Fruit fly (Drosophila melanogaster) whole organism, embryonic: ENCODE data around the gene CG45002.

ENCODE experiments used
- ATbp ChIP-seq: fragments of 200-800 bp; sonication (Bioruptor generic); optimal IDR thresholded peaks from 2 replicates; lab custom pipeline; 2017; ENCODE audit warnings: missing biosample characterization, mild to moderate bottlenecking, missing genetic modification characterization, missing genetic modification reagents
- Antp ChIP-seq: fragments of 200-800 bp; sonication (Bioruptor generic); optimal IDR thresholded peaks from 3 replicates; lab custom pipeline; 2016; ENCODE audit warnings: missing biosample characterization, missing genetic modification characterization
- CG10267 ChIP-seq: fragments of 200-800 bp; sonication (Bioruptor generic); optimal IDR thresholded peaks from 2 replicates; lab custom pipeline; 2018; ENCODE audit warnings: missing biosample characterization, mild to moderate bottlenecking, missing genetic modification characterization, moderate library complexity
- CG10654 ChIP-seq: fragments of 200-800 bp; sonication (Bioruptor generic); optimal IDR thresholded peaks from 2 replicates; lab custom pipeline; 2016; ENCODE audit warnings: missing biosample characterization, missing genetic modification characterization
- CG10959 ChIP-seq: fragments of 200-800 bp; sonication (Bioruptor generic); IDR thresholded peaks from 2 replicates; pipeline ENCODE4 v1.3.6; 2022; ENCODE audit warnings: missing biosample characterization, missing genetic modification characterization
- CG11093 ChIP-seq: fragments of 200-800 bp; sonication (Bioruptor generic); IDR thresholded peaks from 3 replicates; pipeline ENCODE4 v1.3.6; 2022; ENCODE audit warnings: missing biosample characterization, missing genetic modification characterization
- CG14014 ChIP-seq: fragments of 200-800 bp; sonication (Bioruptor generic); IDR thresholded peaks from 2 replicates; pipeline ENCODE4 v1.3.6; 2022; ENCODE audit warnings: missing biosample characterization, missing genetic modification characterization
- CG1602 ChIP-seq: fragments of 200-800 bp; sonication (Bioruptor generic); optimal IDR thresholded peaks from 3 replicates; lab custom pipeline; 2016; ENCODE audit warnings: missing biosample characterization, missing genetic modification characterization
- CG17912 ChIP-seq: fragments of 200-800 bp; sonication (Bioruptor generic); optimal IDR thresholded peaks from 2 replicates; lab custom pipeline; 2018; ENCODE audit warnings: missing biosample characterization, mild to moderate bottlenecking, missing genetic modification characterization
- CG2712 ChIP-seq: fragments of 200-800 bp; optimal IDR thresholded peaks from 3 replicates; lab custom pipeline; 2019; ENCODE audit warnings: missing biosample characterization, mild to moderate bottlenecking, missing genetic modification characterization, moderate library complexity
- CG31441 ChIP-seq: fragments of 200-800 bp; sonication (Bioruptor generic); IDR thresholded peaks from 2 replicates; pipeline ENCODE4 v1.3.6; 2022; ENCODE audit warnings: missing biosample characterization, missing genetic modification characterization
- CG3407 ChIP-seq: fragments of 200-800 bp; sonication (Bioruptor generic); optimal IDR thresholded peaks from 2 replicates; lab custom pipeline; 2018; ENCODE audit warnings: missing biosample characterization, mild to moderate bottlenecking, missing genetic modification characterization
- CG3847 ChIP-seq: fragments of 200-800 bp; sonication (Bioruptor generic); IDR thresholded peaks from 2 replicates; pipeline ENCODE4 v1.3.6; 2022; ENCODE audit warnings: missing biosample characterization, missing genetic modification characterization
- CG4282 ChIP-seq: fragments of 200-800 bp; sonication (Bioruptor generic); optimal IDR thresholded peaks from 2 replicates; lab custom pipeline; 2016; ENCODE audit warnings: missing biosample characterization, missing genetic modification characterization
- CG4360 ChIP-seq: fragments of 200-800 bp; sonication (Bioruptor generic); IDR thresholded peaks from 2 replicates; pipeline ENCODE4 v1.3.6; 2022; ENCODE audit warnings: missing biosample characterization, missing genetic modification characterization
- CG5245 ChIP-seq: fragments of 200-800 bp; sonication (Bioruptor generic); optimal IDR thresholded peaks from 3 replicates; lab custom pipeline; 2016; ENCODE audit warnings: missing biosample characterization, missing genetic modification characterization
- CG6175 ChIP-seq: fragments of 200-800 bp; sonication (Bioruptor generic); IDR thresholded peaks from 3 replicates; pipeline ENCODE4 v1.3.6; 2022; ENCODE audit warnings: missing biosample characterization, missing genetic modification characterization
- CG6689 ChIP-seq: fragments of 200-800 bp; sonication (Bioruptor generic); IDR thresholded peaks from 2 replicates; pipeline ENCODE4 v1.3.6; 2022; ENCODE audit warnings: missing biosample characterization, missing genetic modification characterization
- CG7745 ChIP-seq: fragments of 200-800 bp; sonication (Bioruptor generic); optimal IDR thresholded peaks from 2 replicates; lab custom pipeline; 2018; ENCODE audit warnings: missing biosample characterization, mild to moderate bottlenecking, missing genetic modification characterization, moderate library complexity
- CG8924 ChIP-seq: fragments of 200-800 bp; optimal IDR thresholded peaks from 3 replicates; lab custom pipeline; 2019; ENCODE audit warnings: missing biosample characterization, mild to moderate bottlenecking, missing genetic modification characterization, moderate library complexity
- D ChIP-seq, 2 experiments: fragments of 200-800 bp in 1 of 2; fragments of >200 bp in 1 of 2; sonication (Bioruptor generic) in 1 of 2; optimal IDR thresholded peaks; 2 replicates in 1 of 2; 3 replicates in 1 of 2; lab custom pipeline; 2017; ENCODE audit warnings: mild to moderate bottlenecking in 1 of 2, missing biosample characterization in 1 of 2, missing genetic modification characterization in 1 of 2, missing genetic modification reagents in 1 of 2
- D19A ChIP-seq: fragments of 200-800 bp; optimal IDR thresholded peaks from 3 replicates; lab custom pipeline; 2019; ENCODE audit warnings: missing biosample characterization, mild to moderate bottlenecking, missing genetic modification characterization, moderate library complexity
- Drgx ChIP-seq: fragments of 200-800 bp; sonication (Bioruptor generic); IDR thresholded peaks from 2 replicates; pipeline ENCODE4 v1.3.6; 2022; ENCODE audit warnings: missing biosample characterization, missing genetic modification characterization
- Fer3 ChIP-seq: fragments of 200-800 bp; sonication (Bioruptor generic); optimal IDR thresholded peaks from 2 replicates; lab custom pipeline; 2018; ENCODE audit warnings: missing biosample characterization, mild to moderate bottlenecking, missing genetic modification characterization, moderate library complexity
- GATAe ChIP-seq: fragments of 200-800 bp; sonication (Bioruptor generic); conservative IDR thresholded peaks from 2 replicates; pipeline ENCODE4 v1.3.6; 2022; ENCODE audit warnings: missing biosample characterization, missing genetic modification characterization
- HLH3B ChIP-seq: fragments of 200-800 bp; sonication (Bioruptor generic); IDR thresholded peaks from 2 replicates; pipeline ENCODE4 v1.3.6; 2022; ENCODE audit warnings: missing biosample characterization, missing genetic modification characterization
- TFAM ChIP-seq: fragments of 200-800 bp; sonication (Bioruptor generic); optimal IDR thresholded peaks from 2 replicates; lab custom pipeline; 2017; ENCODE audit warnings: missing biosample characterization, missing genetic modification characterization, inconsistent platforms
- YL-1 ChIP-seq: fragments of 200-800 bp; sonication (Bioruptor generic); optimal IDR thresholded peaks from 3 replicates; lab custom pipeline; 2017; ENCODE audit warnings: missing biosample characterization, mild to moderate bottlenecking, missing genetic modification characterization
- cg ChIP-seq: fragments of 200-800 bp; sonication (Bioruptor generic); optimal IDR thresholded peaks from 3 replicates; lab custom pipeline; 2019; ENCODE audit warnings: missing biosample characterization, mild to moderate bottlenecking, missing genetic modification characterization, moderate library complexity
- chm ChIP-seq: fragments of 200-800 bp; sonication (Bioruptor generic); IDR thresholded peaks from 2 replicates; pipeline ENCODE4 v1.3.6; 2022; ENCODE audit warnings: missing biosample characterization, missing genetic modification characterization
- crc ChIP-seq: fragments of 200-800 bp; sonication (Bioruptor generic); optimal IDR thresholded peaks from 2 replicates; lab custom pipeline; 2016; ENCODE audit warnings: missing biosample characterization, missing genetic modification characterization
- crol ChIP-seq: fragments of 200-800 bp; sonication (Bioruptor generic); IDR thresholded peaks from 2 replicates; pipeline ENCODE4 v1.3.6; 2022; ENCODE audit warnings: missing biosample characterization, missing genetic modification characterization
- dmrt99B ChIP-seq: fragments of 200-800 bp; sonication (Bioruptor generic); optimal IDR thresholded peaks from 2 replicates; lab custom pipeline; 2018; ENCODE audit warnings: missing biosample characterization, mild to moderate bottlenecking, missing genetic modification characterization, moderate library complexity
- fu2 ChIP-seq: fragments of 200-800 bp; sonication (Bioruptor generic); optimal IDR thresholded peaks from 2 replicates; lab custom pipeline; 2016; ENCODE audit warnings: missing biosample characterization, missing genetic modification characterization
- gcm ChIP-seq: fragments of 200-800 bp; sonication (Bioruptor generic); optimal IDR thresholded peaks from 2 replicates; lab custom pipeline; 2019; ENCODE audit warnings: missing biosample characterization, mild to moderate bottlenecking, missing genetic modification characterization, moderate library complexity
- mld ChIP-seq: fragments of 200-800 bp; sonication (Bioruptor generic); IDR thresholded peaks from 3 replicates; pipeline ENCODE4 v1.3.6; 2022; ENCODE audit warnings: missing biosample characterization, missing genetic modification characterization; ENCODE audit not compliant: partially characterized antibody
- odd ChIP-seq: fragments of 200-800 bp; sonication (Bioruptor generic); optimal IDR thresholded peaks from 2 replicates; lab custom pipeline; 2017; ENCODE audit warnings: missing biosample characterization, mild to moderate bottlenecking, missing genetic modification characterization
- p53 ChIP-seq: fragments of 200-800 bp; sonication (Bioruptor generic); optimal IDR thresholded peaks from 2 replicates; lab custom pipeline; 2016; ENCODE audit warnings: missing biosample characterization, missing genetic modification characterization
- phol ChIP-seq: fragments of 200-800 bp; sonication (Bioruptor generic); optimal IDR thresholded peaks from 3 replicates; lab custom pipeline; 2018; ENCODE audit warnings: missing biosample characterization, mild to moderate bottlenecking, missing genetic modification characterization, moderate library complexity
- prd ChIP-seq, 3 experiments: fragments of >200 bp in 2 of 3; fragments of 200-800 bp in 1 of 3; sonication (Bioruptor generic) in 1 of 3; optimal IDR thresholded peaks in 2 of 3; IDR thresholded peaks in 1 of 3; 2 replicates in 2 of 3; 3 replicates in 1 of 3; pipeline versions ENCODE4 v1.3.6 to Lab custom; 2017 to 2022; ENCODE audit warnings: missing biosample characterization in 1 of 3, missing genetic modification characterization in 1 of 3
- pum ChIP-seq: fragments of 200-800 bp; sonication (Bioruptor generic); optimal IDR thresholded peaks from 2 replicates; lab custom pipeline; 2016; ENCODE audit warnings: missing biosample characterization, missing genetic modification characterization
- pzg ChIP-seq: fragments of 200-800 bp; sonication (Bioruptor generic); optimal IDR thresholded peaks from 3 replicates; lab custom pipeline; 2018; ENCODE audit warnings: missing biosample characterization, mild to moderate bottlenecking, missing genetic modification characterization, moderate library complexity
- scrt ChIP-seq: fragments of 200-800 bp; sonication (Bioruptor generic); optimal IDR thresholded peaks from 2 replicates; lab custom pipeline; 2018; ENCODE audit warnings: missing biosample characterization, mild to moderate bottlenecking, missing genetic modification characterization, moderate library complexity
- so ChIP-seq: fragments of 200-800 bp; sonication (Bioruptor generic); IDR thresholded peaks from 3 replicates; pipeline ENCODE4 v1.3.6; 2022; ENCODE audit warnings: missing biosample characterization, missing genetic modification characterization
- tap ChIP-seq: fragments of 200-800 bp; optimal IDR thresholded peaks from 3 replicates; lab custom pipeline; 2019; ENCODE audit warnings: missing biosample characterization, mild to moderate bottlenecking, missing genetic modification characterization, moderate library complexity
- trem ChIP-seq: fragments of 200-800 bp; optimal IDR thresholded peaks from 3 replicates; lab custom pipeline; 2019; ENCODE audit warnings: missing biosample characterization, mild to moderate bottlenecking, missing genetic modification characterization, moderate library complexity
- wek ChIP-seq: fragments of 200-800 bp; sonication (Bioruptor generic); optimal IDR thresholded peaks from 3 replicates; lab custom pipeline; 2018; ENCODE audit warnings: missing biosample characterization, mild to moderate bottlenecking, missing genetic modification characterization, moderate library complexity
- yki ChIP-seq: fragments of >200 bp; optimal IDR thresholded peaks from 3 replicates; lab custom pipeline; 2018

The CG45002 gene

DNA sequence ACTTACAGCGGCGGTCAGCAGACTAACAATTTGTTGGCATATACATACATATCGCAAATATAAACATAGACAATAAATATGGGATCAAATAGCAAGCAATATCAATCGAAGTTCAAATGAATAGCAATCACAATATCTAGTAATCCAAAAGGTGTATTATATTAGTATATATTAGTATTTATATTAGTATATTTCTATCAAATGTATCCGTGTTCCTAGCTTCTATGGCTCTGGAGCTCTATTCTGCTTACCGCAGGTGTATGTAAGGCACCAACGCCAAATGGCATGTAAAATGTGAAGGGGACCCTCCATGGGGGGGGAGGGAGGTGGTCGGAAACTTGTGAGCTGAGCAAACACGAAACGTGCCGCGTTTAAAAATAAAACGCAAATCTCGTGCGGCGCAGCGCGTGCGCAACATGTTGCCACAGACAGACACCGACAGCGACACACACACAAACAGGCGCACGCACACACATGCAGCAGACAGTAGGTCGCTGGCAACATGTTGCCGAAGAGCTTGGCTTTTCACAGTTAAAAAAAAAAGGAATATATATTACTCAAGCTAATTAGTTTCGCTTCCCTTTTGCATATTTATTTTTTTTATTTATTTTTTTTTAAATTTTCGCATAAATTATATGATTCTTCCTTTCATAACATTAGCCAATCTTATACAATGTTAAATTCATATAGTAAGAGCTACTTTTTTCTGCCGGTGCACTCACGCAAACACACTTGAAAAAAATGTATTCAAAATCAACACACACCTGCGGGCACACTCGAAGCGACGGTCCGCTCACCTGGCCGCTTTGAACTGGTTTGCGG lies 135.9 kb downstream of the CG45002 start (continued):
- TF ChIP-seq CG4360 (GFP tag; lab: Robert Waterston, UW), result no peak
- TF ChIP-seq CG6175, result peak; percentile 54; the same call in 1 of the 3 replicates
- no peak for TF ChIP-seq fu2 (GFP tag; lab: Kevin White, UChicago)
- TF ChIP-seq chm (GFP tag; lab: Robert Waterston, UW), result 0 out of 2 replicates have a peak, but pooled peaks have one; percentile 9
- peak; percentile 54 for TF ChIP-seq CG10267 (tag; lab: Kevin White, UChicago)
- TF ChIP-seq CG17912 (GFP tag; lab: Kevin White, UChicago), result no peak
- no peak for TF ChIP-seq wek (GFP tag; lab: Kevin White, UChicago)
- TF ChIP-seq CG8924, result peak; percentile 27
- peak; percentile 88 for TF ChIP-seq Drgx
- TF ChIP-seq CG5245 (GFP tag; lab: Kevin White, UChicago), result peak; percentile 40
- peak; percentile 39 for TF ChIP-seq odd (GFP tag; lab: Kevin White, UChicago)
- peak; percentile 34 for TF ChIP-seq gcm (GFP tag; lab: Kevin White, UChicago)
- TF ChIP-seq CG3407 (GFP tag; lab: Kevin White, UChicago), result peak; percentile 37
- TF ChIP-seq CG11093 (GFP tag; lab: Robert Waterston, UW), result peak; percentile 39; the same call in 1 of the 3 replicates
- no peak for TF ChIP-seq TFAM (GFP tag; lab: Kevin White, UChicago)
- peak; percentile 84 for TF ChIP-seq HLH3B (GFP tag; lab: Robert Waterston, UW)
- no peak for TF ChIP-seq pzg
- peak; percentile 72 for TF ChIP-seq CG2712 (tag; lab: Kevin White, UChicago)
- TF ChIP-seq CG1602 (GFP tag; lab: Kevin White, UChicago), result peak; percentile 39
- TF ChIP-seq pum (GFP tag; lab: Kevin White, UChicago), result peak; percentile 2
- peak; percentile 84 for TF ChIP-seq dmrt99B (tag; lab: Kevin White, UChicago)
- TF ChIP-seq ATbp (GFP tag; lab: Kevin White, UChicago), result peak; percentile 48
- TF ChIP-seq phol (tag; lab: Kevin White, UChicago), result peak; percentile 76
- peak; percentile 60 for TF ChIP-seq CG3847
- TF ChIP-seq CG10959 (GFP tag; lab: Robert Waterston, UW), result 0 out of 2 replicates have a peak, but pooled peaks have one; percentile 27
- TF ChIP-seq D (optimal IDR thresholded peaks at IDR 0.05; lab: Kevin White, UChicago), result no peak
- TF ChIP-seq D (GFP tag; optimal IDR thresholded peaks at IDR 0.05; lab: Kevin White, UChicago), result peak; percentile 52
- TF ChIP-seq crol (GFP tag; lab: Robert Waterston, UW), result peak; percentile 83
- TF ChIP-seq D19A (tag; lab: Kevin White, UChicago), result peak; percentile 48
- TF ChIP-seq CG7745 (tag; lab: Kevin White, UChicago), result no peak
- TF ChIP-seq CG4282 (GFP tag; lab: Kevin White, UChicago), result no peak
- no peak for TF ChIP-seq yki (lab: Kevin White, UChicago)
- TF ChIP-seq CG14014 (GFP tag; lab: Robert Waterston, UW), result peak; percentile 27
- peak; percentile 67 for TF ChIP-seq cg (GFP tag; lab: Kevin White, UChicago)
- peak; percentile 37 for TF ChIP-seq tap (tag; lab: Kevin White, UChicago)
- peak; percentile 73 for TF ChIP-seq Fer3 (tag; lab: Kevin White, UChicago)
- TF ChIP-seq crc (GFP tag; lab: Kevin White, UChicago), result peak; percentile 2
- no peak for TF ChIP-seq p53
- peak; percentile 63 for TF ChIP-seq CG6689 (GFP tag; lab: Robert Waterston, UW)
- peak; percentile 44; the same call in 2 of the 3 replicates for TF ChIP-seq so (GFP tag; lab: Robert Waterston, UW)
- no peak for TF ChIP-seq CG10654 (GFP tag; lab: Kevin White, UChicago)
- no peak for TF ChIP-seq GATAe (GFP tag; lab: Robert Waterston, UW)
- no peak for TF ChIP-seq YL-1 (GFP tag; lab: Kevin White, UChicago)
- TF ChIP-seq Antp (GFP tag; lab: Kevin White, UChicago), result no peak
- TF ChIP-seq scrt (GFP tag; lab: Kevin White, UChicago), result peak; percentile 64
- TF ChIP-seq mld (GFP tag; lab: Robert Waterston, UW), result no peak
- no peak for TF ChIP-seq prd (optimal IDR thresholded peaks at IDR 0.05; lab: Kevin White, UChicago)
- TF ChIP-seq prd (GFP tag; IDR thresholded peaks at IDR 0.05; lab: Robert Waterston, UW), result peak; percentile 71
- TF ChIP-seq CG31441 (GFP tag; lab: Robert Waterston, UW), result peak; percentile 79
- TF ChIP-seq trem (tag; lab: Kevin White, UChicago), result peak; percentile 14
